Fruit fly (Drosophila melanogaster): ENCODE data around the gene Pxt.

- TF ChIP-seq br (GFP tag; optimal IDR thresholded peaks at IDR 0.05): no peak
- TF ChIP-seq psq (GFP tag; optimal IDR thresholded peaks at IDR 0.05): no peak
- no peak for TF ChIP-seq Hnf4 (GFP tag; optimal IDR thresholded peaks at IDR 0.05)
- no peak for TF ChIP-seq woc (GFP tag; optimal IDR thresholded peaks at IDR 0.05)
Measured at dm6 chr3R:17705140-17705539, 14.1 kb upstream of the Pxt start.
